Worm (Caenorhabditis elegans) whole organism, L4 larva: ENCODE measurements around the gene C27D6.1.
A peak's percentile ranks its signal among the peaks of the same experiment; 100 is the strongest.

Source experiments
- F26F4.8 ChIP-seq: fragments of 200-800 bp; sonication (Bioruptor generic); conservative IDR thresholded peaks from 2 replicates; pipeline ENCODE4 v1.3.6; 2022; ENCODE audit warnings: missing genetic modification characterization, missing compliant biosample characterization
- F44E2.7 ChIP-seq: fragments of 200-800 bp; sonication (Bioruptor generic); IDR thresholded peaks from 2 replicates; pipeline ENCODE4 v2.1.2; 2022; ENCODE audit warnings: missing genetic modification characterization, missing compliant biosample characterization
- T20F7.1 ChIP-seq: fragments of 200-800 bp; sonication (Bioruptor generic); optimal IDR thresholded peaks from 2 replicates; lab custom pipeline; 2018; ENCODE audit warnings: mild to moderate bottlenecking, missing genetic modification characterization, missing compliant biosample characterization
- T26A8.4 ChIP-seq: fragments of 200-800 bp; sonication (Bioruptor generic); IDR thresholded peaks from 2 replicates; pipeline ENCODE4 v1.3.6; 2022; ENCODE audit warnings: missing genetic modification characterization, missing compliant biosample characterization
- Y105C5A.15 ChIP-seq: fragments of 200-800 bp; sonication (Bioruptor generic); IDR thresholded peaks from 2 replicates; pipeline ENCODE4 v1.3.6; 2022; ENCODE audit warnings: missing genetic modification characterization, missing compliant biosample characterization
- Y5F2A.4 ChIP-seq: fragments of 200-800 bp; sonication (Bioruptor generic); optimal IDR thresholded peaks from 2 replicates; lab custom pipeline; 2018; ENCODE audit warnings: mild to moderate bottlenecking, missing genetic modification characterization, missing compliant biosample characterization
- ZK546.5 ChIP-seq, 2 experiments: sonication (generic microtip); optimal IDR thresholded peaks; 2 replicates each; lab custom pipeline; 2017; ENCODE audit warnings: missing biosample characterization in 2 of 2, missing genetic modification characterization in 2 of 2
- arid-1 ChIP-seq: fragments of 200-800 bp; sonication (Bioruptor generic); conservative IDR thresholded peaks from 2 replicates; pipeline ENCODE4 v1.3.6; 2022; ENCODE audit warnings: missing genetic modification reagents, missing genetic modification characterization, missing compliant biosample characterization
- ceh-20 ChIP-seq: fragments of 200-800 bp; sonication (Bioruptor generic); IDR thresholded peaks from 2 replicates; pipeline ENCODE4 v1.3.6; 2022; ENCODE audit warnings: missing genetic modification reagents, missing genetic modification characterization, missing compliant biosample characterization
- ceh-32 ChIP-seq: sonication (generic microtip); optimal IDR thresholded peaks from 2 replicates; lab custom pipeline; 2016; ENCODE audit warnings: mild to moderate bottlenecking, missing genetic modification characterization, missing compliant biosample characterization; ENCODE audit not compliant: poor library complexity
- ceh-44 ChIP-seq: fragments of 200-800 bp; sonication (Bioruptor generic); IDR thresholded peaks from 2 replicates; pipeline ENCODE4 v1.3.6; 2022; ENCODE audit warnings: missing genetic modification reagents, missing genetic modification characterization, missing compliant biosample characterization
- ces-1 ChIP-seq: fragments of 150-350 bp; sonication (generic microtip); optimal IDR thresholded peaks from 4 replicates; lab custom pipeline; 2014; ENCODE audit warnings: missing biosample characterization, missing genetic modification reagents, missing genetic modification characterization
- cey-2 ChIP-seq: sonication (generic microtip); optimal IDR thresholded peaks from 3 replicates; lab custom pipeline; 2017; ENCODE audit warnings: missing genetic modification characterization, mild to moderate bottlenecking, missing compliant biosample characterization, antibody characterized with exemption, borderline replicate concordance; ENCODE audit not compliant: insufficient read depth
- ctbp-1 ChIP-seq: fragments of 200-800 bp; sonication (Bioruptor generic); IDR thresholded peaks from 2 replicates; pipeline ENCODE4 v1.3.6; 2022; ENCODE audit warnings: missing genetic modification reagents, missing genetic modification characterization, missing compliant biosample characterization
- daf-12 ChIP-seq: fragments of 150-350 bp; optimal IDR thresholded peaks from 2 replicates; lab custom pipeline; 2014; ENCODE audit warnings: missing biosample characterization, missing genetic modification reagents, missing genetic modification characterization
- daf-16 ChIP-seq, 3 experiments: sonication (generic microtip); optimal IDR thresholded peaks; 2 replicates each; lab custom pipeline; 2016 to 2017; ENCODE audit warnings: missing genetic modification characterization in 3 of 3, missing genetic modification reagents in 3 of 3, mild to moderate bottlenecking in 2 of 3, missing compliant biosample characterization in 2 of 3, missing biosample characterization in 1 of 3, moderate library complexity in 1 of 3
- dmd-6 ChIP-seq: fragments of 200-800 bp; sonication (Bioruptor generic); IDR thresholded peaks from 2 replicates; pipeline ENCODE4 v1.3.6; 2022; ENCODE audit warnings: missing genetic modification reagents, missing genetic modification characterization, missing compliant biosample characterization
- egl-27 ChIP-seq: sonication (generic microtip); optimal IDR thresholded peaks from 3 replicates; lab custom pipeline; 2017; ENCODE audit warnings: missing biosample characterization, missing genetic modification reagents, missing genetic modification characterization
- egl-43 ChIP-seq: fragments of 200-800 bp; sonication (Bioruptor generic); IDR thresholded peaks from 2 replicates; pipeline ENCODE4 v1.3.6; 2022; ENCODE audit warnings: missing genetic modification reagents, missing genetic modification characterization, missing compliant biosample characterization
- fos-1 ChIP-seq: fragments of 150-350 bp; optimal IDR thresholded peaks from 2 replicates; lab custom pipeline; 2014; ENCODE audit warnings: missing biosample characterization, missing genetic modification characterization
- hif-1 ChIP-seq, 2 experiments: sonication (generic microtip); optimal IDR thresholded peaks; 2 replicates each; lab custom pipeline; 2016 to 2017; ENCODE audit warnings: missing compliant biosample characterization in 2 of 2, missing genetic modification characterization in 2 of 2, missing genetic modification reagents in 2 of 2, missing genotype in 2 of 2, mild to moderate bottlenecking in 1 of 2
- hlh-11 ChIP-seq: fragments of 200-800 bp; sonication (Bioruptor generic); optimal IDR thresholded peaks from 2 replicates; lab custom pipeline; 2018; ENCODE audit warnings: mild to moderate bottlenecking, missing genetic modification characterization, missing compliant biosample characterization
- hlh-30 ChIP-seq: sonication (generic microtip); optimal IDR thresholded peaks from 2 replicates; lab custom pipeline; 2017; ENCODE audit warnings: antibody characterized with exemption, mild to moderate bottlenecking, missing genetic modification characterization, missing compliant biosample characterization; ENCODE audit not compliant: insufficient read depth
- hmg-1.1 ChIP-seq: fragments of 200-800 bp; sonication (Bioruptor generic); IDR thresholded peaks from 2 replicates; pipeline ENCODE4 v1.3.6; 2022; ENCODE audit warnings: missing genetic modification reagents, missing genetic modification characterization, missing compliant biosample characterization
- jun-1 ChIP-seq: fragments of 150-350 bp; optimal IDR thresholded peaks from 2 replicates; lab custom pipeline; 2014; ENCODE audit warnings: missing biosample characterization, missing genetic modification reagents, missing genetic modification characterization
- lin-1 ChIP-seq: fragments of 200-800 bp; sonication (Bioruptor generic); IDR thresholded peaks from 2 replicates; pipeline ENCODE4 v1.3.6; 2022; ENCODE audit warnings: missing genetic modification reagents, missing genetic modification characterization, missing compliant biosample characterization
- lin-13 ChIP-seq: fragments of 150-350 bp; optimal IDR thresholded peaks from 2 replicates; lab custom pipeline; 2014; ENCODE audit warnings: missing biosample characterization, missing genetic modification reagents, missing genetic modification characterization
- lin-15B ChIP-seq: fragments of 150-350 bp; sonication (generic microtip); optimal IDR thresholded peaks from 3 replicates; lab custom pipeline; 2014; ENCODE audit warnings: missing biosample characterization, missing genetic modification characterization
- lin-39 ChIP-seq: fragments of 150-350 bp; optimal IDR thresholded peaks from 2 replicates; lab custom pipeline; 2014; ENCODE audit warnings: missing biosample characterization, missing genetic modification reagents, missing genetic modification characterization
- lir-3 ChIP-seq: sonication (generic microtip); optimal IDR thresholded peaks from 2 replicates; lab custom pipeline; 2016; ENCODE audit warnings: mild to moderate bottlenecking, missing genetic modification characterization, missing compliant biosample characterization
- mdt-29 ChIP-seq: fragments of 200-800 bp; sonication (Bioruptor generic); IDR thresholded peaks from 2 replicates; pipeline ENCODE4 v1.3.6; 2022; ENCODE audit warnings: missing genetic modification reagents, missing genetic modification characterization, missing compliant biosample characterization
- mxl-3 ChIP-seq: fragments of 200-800 bp; sonication (Bioruptor generic); optimal IDR thresholded peaks from 2 replicates; lab custom pipeline; 2018; ENCODE audit warnings: mild to moderate bottlenecking, missing genetic modification characterization, missing compliant biosample characterization
- nhr-111 ChIP-seq: fragments of 200-800 bp; sonication (Bioruptor generic); optimal IDR thresholded peaks from 2 replicates; lab custom pipeline; 2018; ENCODE audit warnings: mild to moderate bottlenecking, missing genetic modification characterization, missing compliant biosample characterization
- nhr-41 ChIP-seq: fragments of 200-800 bp; sonication (Bioruptor generic); IDR thresholded peaks from 2 replicates; pipeline ENCODE4 v1.3.6; 2022; ENCODE audit warnings: missing genetic modification reagents, missing genetic modification characterization, missing compliant biosample characterization
- nhr-42 ChIP-seq: fragments of 200-800 bp; sonication (Bioruptor generic); IDR thresholded peaks from 2 replicates; pipeline ENCODE4 v1.3.6; 2022; ENCODE audit warnings: missing genetic modification characterization, missing compliant biosample characterization
- nhr-48 ChIP-seq: sonication (generic microtip); optimal IDR thresholded peaks from 2 replicates; lab custom pipeline; 2016; ENCODE audit warnings: mild to moderate bottlenecking, missing genetic modification characterization, missing compliant biosample characterization
- nhr-77 ChIP-seq: fragments of 150-350 bp; optimal IDR thresholded peaks from 2 replicates; lab custom pipeline; 2014; ENCODE audit warnings: missing biosample characterization, missing genetic modification characterization
- saeg-2 ChIP-seq: fragments of 200-800 bp; sonication (Bioruptor generic); IDR thresholded peaks from 2 replicates; pipeline ENCODE4 v1.3.6; 2022; ENCODE audit warnings: missing genetic modification reagents, missing genetic modification characterization, missing compliant biosample characterization
- set-16 ChIP-seq: fragments of 200-800 bp; sonication (Bioruptor generic); IDR thresholded peaks from 2 replicates; pipeline ENCODE4 v1.3.6; 2022; ENCODE audit warnings: missing genetic modification reagents, missing genetic modification characterization, missing compliant biosample characterization
- snpc-4 ChIP-seq: fragments of 150-350 bp; optimal IDR thresholded peaks from 2 replicates; lab custom pipeline; 2014; ENCODE audit warnings: missing biosample characterization, missing genetic modification characterization
- spr-1 ChIP-seq: sonication (generic microtip); optimal IDR thresholded peaks from 2 replicates; lab custom pipeline; 2016; ENCODE audit warnings: mild to moderate bottlenecking, missing genetic modification characterization, missing compliant biosample characterization
- spr-3 ChIP-seq: fragments of 200-800 bp; sonication (Bioruptor generic); optimal IDR thresholded peaks from 2 replicates; lab custom pipeline; 2018; ENCODE audit warnings: mild to moderate bottlenecking, missing genetic modification characterization, missing compliant biosample characterization
- tra-1 ChIP-seq: fragments of 200-800 bp; sonication (Bioruptor generic); IDR thresholded peaks from 2 replicates; pipeline ENCODE4 v1.3.6; 2022; ENCODE audit warnings: missing genetic modification reagents, missing genetic modification characterization, missing compliant biosample characterization
- unc-62 ChIP-seq, 3 experiments: fragments of 150-350 bp in 1 of 3; sonication (generic microtip); optimal IDR thresholded peaks in 2 of 3; peaks in 1 of 3; 1 replicate in 1 of 3; 2 replicates in 2 of 3; lab custom pipeline; 2014 to 2017; ENCODE audit warnings: missing biosample characterization in 3 of 3, missing genetic modification characterization in 3 of 3, missing genetic modification reagents in 3 of 3, missing genotype in 1 of 3
- vab-7 ChIP-seq: fragments of 200-800 bp; sonication (Bioruptor generic); IDR thresholded peaks from 2 replicates; pipeline ENCODE4 v1.3.6; 2022; ENCODE audit warnings: missing genetic modification reagents, missing genetic modification characterization, missing compliant biosample characterization
- zag-1 ChIP-seq: fragments of 150-350 bp; optimal IDR thresholded peaks from 2 replicates; lab custom pipeline; 2014; ENCODE audit warnings: missing biosample characterization, missing genetic modification characterization
- zfp-2 ChIP-seq: sonication (generic microtip); optimal IDR thresholded peaks from 2 replicates; lab custom pipeline; 2016; ENCODE audit warnings: mild to moderate bottlenecking, missing genetic modification characterization, missing compliant biosample characterization
- zfp-3 ChIP-seq: fragments of 200-800 bp; sonication (Bioruptor generic); conservative IDR thresholded peaks from 2 replicates; pipeline ENCODE4 v1.3.6; 2022; ENCODE audit warnings: missing genetic modification reagents, missing genetic modification characterization, missing compliant biosample characterization
- zip-2 ChIP-seq: fragments of 150-350 bp; optimal IDR thresholded peaks from 2 replicates; lab custom pipeline; 2014; ENCODE audit warnings: missing biosample characterization, missing genetic modification characterization

The C27D6.1 gene

DNA sequence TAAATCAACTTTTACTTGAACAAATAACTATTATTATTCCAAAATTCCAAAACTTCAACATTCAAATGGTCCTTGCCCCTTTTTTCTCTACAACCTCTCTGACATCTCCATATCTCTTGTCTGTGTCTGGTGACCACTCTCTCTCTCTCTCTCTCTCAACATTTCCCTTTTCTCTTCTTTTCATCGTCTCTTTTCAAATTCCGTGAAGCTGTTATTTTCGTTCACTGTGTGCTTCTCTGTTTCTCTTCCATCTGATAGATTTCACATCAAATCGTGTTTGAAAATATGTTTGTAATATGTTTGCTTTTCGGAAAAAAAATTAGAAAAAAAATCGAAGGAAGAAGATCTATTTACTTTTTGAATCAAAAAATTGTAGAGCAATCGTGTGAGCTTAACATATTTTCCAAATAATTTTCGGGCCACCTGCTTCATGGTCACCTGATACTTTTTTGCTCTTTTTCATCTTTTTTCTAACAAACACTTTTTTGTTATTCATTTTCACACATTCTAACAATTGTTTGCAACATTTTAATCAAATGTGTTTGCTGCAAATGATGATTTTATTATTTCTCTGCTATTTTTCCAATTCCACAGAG is 28.5 kb downstream of the C27D6.1 start:
- TF ChIP-seq lin-13 (GFP tag; lab: Kevin White, UChicago), result no peak
- peak; percentile 81 for TF ChIP-seq hlh-30
- no peak for TF ChIP-seq ces-1 (GFP tag; lab: Kevin White, UChicago)
- no peak for TF ChIP-seq tra-1 (GFP tag; lab: Robert Waterston, UW)
- TF ChIP-seq daf-16 (GFP tag; optimal IDR thresholded peaks at IDR 0.05; lab: Kevin White, UChicago), result peak in 1 of 2 experiments; percentile 89
- TF ChIP-seq daf-16 (tag; optimal IDR thresholded peaks at IDR 0.05; lab: Kevin White, UChicago), result peak; percentile 50
- TF ChIP-seq mxl-3, result no peak
- no peak for TF ChIP-seq ZK546.5 (tag; optimal IDR thresholded peaks at IDR 0.05; lab: Kevin White, UChicago)
- TF ChIP-seq fos-1 (tag; lab: Kevin White, UChicago), result no peak
- no peak for TF ChIP-seq egl-43 (GFP tag; lab: Robert Waterston, UW)
- no peak for TF ChIP-seq zip-2 (tag; lab: Kevin White, UChicago)
- no peak for TF ChIP-seq hif-1 (tag; optimal IDR thresholded peaks at IDR 0.05; lab: Kevin White, UChicago)
- no peak for TF ChIP-seq nhr-41 (GFP tag; lab: Robert Waterston, UW)
- no peak for TF ChIP-seq Y5F2A.4
- no peak for TF ChIP-seq T20F7.1 (GFP tag; lab: Kevin White, UChicago)
- TF ChIP-seq cey-2 (tag; lab: Kevin White, UChicago), result no peak
- TF ChIP-seq ctbp-1, result no peak
- no peak for TF ChIP-seq nhr-48 (tag; lab: Kevin White, UChicago)
- TF ChIP-seq arid-1 (GFP tag; lab: Robert Waterston, UW), result no peak
- peak in 1 of 2 experiments; percentile 21 for TF ChIP-seq unc-62 (GFP tag; optimal IDR thresholded peaks at IDR 0.05 in 1 of 2; lab: Kevin White, UChicago)
- TF ChIP-seq unc-62 (tag; optimal IDR thresholded peaks at IDR 0.05; lab: Kevin White, UChicago), result no peak
- TF ChIP-seq Y105C5A.15 (GFP tag; lab: Robert Waterston, UW), result no peak
- no peak for TF ChIP-seq F26F4.8
- TF ChIP-seq lin-15B (tag; lab: Kevin White, UChicago), result no peak
- TF ChIP-seq nhr-42 (GFP tag; lab: Robert Waterston, UW), result no peak
- TF ChIP-seq F44E2.7 (GFP tag; lab: Robert Waterston, UW), result no peak
- TF ChIP-seq zfp-2 (tag; lab: Kevin White, UChicago), result no peak
- TF ChIP-seq hlh-11 (tag; lab: Kevin White, UChicago), result peak; percentile 57
- TF ChIP-seq nhr-111 (GFP tag; lab: Kevin White, UChicago), result no peak
- TF ChIP-seq nhr-77 (tag; lab: Kevin White, UChicago), result no peak
- TF ChIP-seq dmd-6 (GFP tag; lab: Robert Waterston, UW), result no peak
- TF ChIP-seq ceh-20 (GFP tag; lab: Robert Waterston, UW), result no peak
- TF ChIP-seq egl-27 (tag; lab: Kevin White, UChicago), result no peak
- TF ChIP-seq vab-7, result no peak
- TF ChIP-seq ceh-44, result no peak
- no peak for TF ChIP-seq daf-12
- TF ChIP-seq hmg-1.1 (GFP tag; lab: Robert Waterston, UW), result peak; percentile 54; the same call in 1 of the 2 replicates
- no peak for TF ChIP-seq lir-3
- no peak for TF ChIP-seq zag-1 (tag; lab: Kevin White, UChicago)
- TF ChIP-seq ceh-32, result no peak
- no peak for TF ChIP-seq lin-1 (GFP tag; lab: Robert Waterston, UW)
- no peak for TF ChIP-seq jun-1 (tag; lab: Kevin White, UChicago)
- no peak for TF ChIP-seq set-16 (GFP tag; lab: Robert Waterston, UW)
- TF ChIP-seq spr-1 (tag; lab: Kevin White, UChicago), result no peak
- no peak for TF ChIP-seq spr-3 (GFP tag; lab: Kevin White, UChicago)
- no peak for TF ChIP-seq snpc-4 (tag; lab: Kevin White, UChicago)
- no peak for TF ChIP-seq saeg-2
- TF ChIP-seq lin-39 (tag; lab: Kevin White, UChicago), result no peak
- TF ChIP-seq zfp-3 (GFP tag; lab: Robert Waterston, UW), result no peak
- no peak for TF ChIP-seq mdt-29 (GFP tag; lab: Robert Waterston, UW)
- no peak for TF ChIP-seq T26A8.4 (GFP tag; lab: Robert Waterston, UW)
